Worm (Caenorhabditis elegans) whole organism, early embryonic: ENCODE data around the gene crn-5.

Experiments used
- ceh-13 ChIP-seq: fragments of 200-800 bp; sonication (Bioruptor generic); optimal IDR thresholded peaks from 2 replicates; lab custom pipeline; 2018; ENCODE audit warnings: mild to moderate bottlenecking, missing genetic modification characterization, missing compliant biosample characterization
- ceh-36 ChIP-seq: sonication (generic microtip); optimal IDR thresholded peaks from 2 replicates; lab custom pipeline; 2016; ENCODE audit warnings: missing genetic modification characterization, inconsistent platforms, missing compliant biosample characterization
- flt-1 ChIP-seq: fragments of 200-800 bp; sonication (Bioruptor generic); IDR thresholded peaks from 2 replicates; pipeline ENCODE4 v1.3.6; 2022; ENCODE audit warnings: missing genetic modification characterization, missing compliant biosample characterization
- hmbx-1 ChIP-seq: sonication (generic microtip); optimal IDR thresholded peaks from 2 replicates; lab custom pipeline; 2016; ENCODE audit warnings: mild to moderate bottlenecking, missing genetic modification characterization, missing compliant biosample characterization
- tbx-11 ChIP-seq: fragments of 200-800 bp; sonication (Bioruptor generic); IDR thresholded peaks from 2 replicates; pipeline ENCODE4 v1.3.6; 2022; ENCODE audit warnings: missing genetic modification characterization, missing compliant biosample characterization

ce11 chrII:10580833-10581232 is 11.7 kb upstream of the crn-5 start, which contains the start of gene dap-3:
- no peak for TF ChIP-seq flt-1 (GFP tag; lab: Robert Waterston, UW)
- TF ChIP-seq ceh-13 (GFP tag; lab: Kevin White, UChicago), result no peak
- TF ChIP-seq tbx-11 (GFP tag; lab: Robert Waterston, UW), result no peak
- TF ChIP-seq ceh-36 (tag; lab: Kevin White, UChicago), result no peak
- no peak for TF ChIP-seq hmbx-1
